Worm (Caenorhabditis elegans) whole organism, L3 larva: ENCODE measurements around the gene mdt-11.

Experiments used
- elt-3 ChIP-seq, 3 experiments: fragments of 150-350 bp in 1 of 3; sonication (generic microtip) in 2 of 3; optimal IDR thresholded peaks; 2 replicates in 2 of 3; 4 replicates in 1 of 3; lab custom pipeline; 2014 to 2017; ENCODE audit warnings: missing biosample characterization in 3 of 3, missing genetic modification characterization in 3 of 3
- jun-1 ChIP-seq: fragments of 150-350 bp; optimal IDR thresholded peaks from 2 replicates; lab custom pipeline; 2014; ENCODE audit warnings: missing biosample characterization, missing genetic modification reagents, missing genetic modification characterization
- lin-39 ChIP-seq: fragments of 150-350 bp; optimal IDR thresholded peaks from 2 replicates; lab custom pipeline; 2018; ENCODE audit warnings: missing biosample characterization, missing genetic modification reagents, missing genetic modification characterization
- mml-1 ChIP-seq: fragments of 150-350 bp; sonication (generic microtip); optimal IDR thresholded peaks from 3 replicates; lab custom pipeline; 2014; ENCODE audit warnings: missing biosample characterization, missing genetic modification characterization
- nfya-1 ChIP-seq: sonication (generic microtip); optimal IDR thresholded peaks from 2 replicates; lab custom pipeline; 2017; ENCODE audit warnings: missing genetic modification characterization, mild to moderate bottlenecking, missing compliant biosample characterization, antibody characterized with exemption, moderate library complexity; ENCODE audit not compliant: insufficient read depth
- nhr-28 ChIP-seq: fragments of 150-350 bp; optimal IDR thresholded peaks from 2 replicates; lab custom pipeline; 2014; ENCODE audit warnings: missing biosample characterization, missing genetic modification characterization
- nhr-76 ChIP-seq: fragments of 150-350 bp; sonication (generic microtip); optimal IDR thresholded peaks from 5 replicates; lab custom pipeline; 2014; ENCODE audit warnings: missing biosample characterization, missing genetic modification characterization

DNA sequence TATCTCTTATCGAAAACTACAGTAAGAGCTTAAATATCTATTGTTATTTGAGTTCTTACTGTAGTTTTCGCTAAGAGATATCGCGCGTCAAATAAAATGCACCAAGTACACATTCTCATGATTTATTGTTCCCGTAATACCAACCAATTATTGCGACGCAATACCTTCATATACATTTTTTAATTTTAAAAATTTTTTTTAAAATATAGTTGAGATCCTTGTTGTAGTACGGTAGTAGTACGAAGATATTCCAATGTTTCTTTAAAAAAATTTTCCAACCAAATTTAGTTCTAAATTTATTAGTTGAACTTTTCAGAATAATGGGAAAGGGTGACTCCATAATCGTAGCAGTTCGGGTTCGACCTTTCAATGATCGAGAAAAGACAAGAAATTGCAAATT is 9.6 kb downstream of the mdt-11 start, which contains the start of gene klp-6:
- TF ChIP-seq lin-39 (tag; lab: Kevin White, UChicago), result no peak
- TF ChIP-seq elt-3 (tag; optimal IDR thresholded peaks at IDR 0.05; lab: Kevin White, UChicago), result no peak
- TF ChIP-seq mml-1 (tag; lab: Kevin White, UChicago), result no peak
- TF ChIP-seq nhr-28 (tag; lab: Kevin White, UChicago), result no peak
- TF ChIP-seq nfya-1 (tag; lab: Kevin White, UChicago), result no peak
- TF ChIP-seq jun-1 (tag; lab: Kevin White, UChicago), result no peak
- TF ChIP-seq nhr-76, result no peak
